Worm (Caenorhabditis elegans) whole organism, L3 larva: ENCODE results near the gene tag-52.

Source experiments
- lin-15B ChIP-seq: fragments of 150-350 bp; optimal IDR thresholded peaks from 2 replicates; lab custom pipeline; 2014; ENCODE audit warnings: missing biosample characterization, missing genetic modification characterization
- lsy-12 ChIP-seq: sonication (generic microtip); optimal IDR thresholded peaks from 2 replicates; lab custom pipeline; 2016; ENCODE audit warnings: mild to moderate bottlenecking, missing genetic modification characterization, missing compliant biosample characterization
- nhr-25 ChIP-seq: sonication (generic microtip); optimal IDR thresholded peaks from 2 replicates; lab custom pipeline; 2017; ENCODE audit warnings: missing biosample characterization, missing genetic modification characterization
- nhr-76 ChIP-seq: fragments of 150-350 bp; sonication (generic microtip); optimal IDR thresholded peaks from 5 replicates; lab custom pipeline; 2014; ENCODE audit warnings: missing biosample characterization, missing genetic modification characterization
- zag-1 ChIP-seq: fragments of 150-350 bp; optimal IDR thresholded peaks from 2 replicates; lab custom pipeline; 2014; ENCODE audit warnings: missing biosample characterization, missing genetic modification characterization

- no peak for TF ChIP-seq nhr-76 (tag; lab: Kevin White, UChicago)
- no peak for TF ChIP-seq lsy-12 (tag; lab: Kevin White, UChicago)
- TF ChIP-seq zag-1: no peak
- TF ChIP-seq lin-15B (tag; lab: Kevin White, UChicago): no peak
- TF ChIP-seq nhr-25 (tag; lab: Kevin White, UChicago): no peak
Observed at ce11 chrX:3680544-3681214, 2.3 kb upstream of the tag-52 start, which contains the start of gene tsp-17.
